Fruit fly (Drosophila melanogaster) whole organism, embryonic: ENCODE data around the gene ft.
A peak's percentile ranks its signal among the peaks of the same experiment; 100 is the strongest.

ENCODE experiments used
- Asciz ChIP-seq: fragments of 200-800 bp; sonication (Bioruptor generic); optimal IDR thresholded peaks from 2 replicates; lab custom pipeline; 2017; ENCODE audit warnings: missing biosample characterization, mild to moderate bottlenecking, missing genetic modification characterization, missing genetic modification reagents
- Atf-2 ChIP-seq: fragments of 200-800 bp; sonication (Bioruptor generic); optimal IDR thresholded peaks from 2 replicates; lab custom pipeline; 2016; ENCODE audit warnings: missing biosample characterization, missing genetic modification characterization
- CG12942 ChIP-seq: fragments of 200-800 bp; sonication (Bioruptor generic); optimal IDR thresholded peaks from 3 replicates; lab custom pipeline; 2016; ENCODE audit warnings: missing biosample characterization, missing genetic modification characterization
- CG13424 ChIP-seq: fragments of 200-800 bp; sonication (Bioruptor generic); optimal IDR thresholded peaks from 2 replicates; lab custom pipeline; 2019; ENCODE audit warnings: missing biosample characterization, mild to moderate bottlenecking, missing genetic modification characterization, moderate library complexity
- CG13894 ChIP-seq: fragments of 200-800 bp; sonication (Bioruptor generic); optimal IDR thresholded peaks from 3 replicates; lab custom pipeline; 2018; ENCODE audit warnings: missing biosample characterization, mild to moderate bottlenecking, missing genetic modification characterization, moderate library complexity
- CG16863 ChIP-seq: fragments of 200-800 bp; sonication (Bioruptor generic); optimal IDR thresholded peaks from 3 replicates; lab custom pipeline; 2016; ENCODE audit warnings: missing biosample characterization, missing genetic modification characterization
- CG17568 ChIP-seq: fragments of 200-800 bp; sonication (Bioruptor generic); optimal IDR thresholded peaks from 2 replicates; lab custom pipeline; 2018; ENCODE audit warnings: missing biosample characterization, mild to moderate bottlenecking, missing genetic modification characterization, moderate library complexity
- CG17829 ChIP-seq: fragments of 200-800 bp; optimal IDR thresholded peaks from 2 replicates; lab custom pipeline; 2019; ENCODE audit warnings: missing biosample characterization, mild to moderate bottlenecking, missing genetic modification characterization, moderate library complexity
- CG18011 ChIP-seq: fragments of 200-800 bp; sonication (Bioruptor generic); optimal IDR thresholded peaks from 2 replicates; lab custom pipeline; 2017; ENCODE audit warnings: missing biosample characterization, missing genetic modification characterization, mild to moderate bottlenecking, moderate library complexity, missing genotype
- CG2120 ChIP-seq: fragments of 200-800 bp; sonication (Bioruptor generic); optimal IDR thresholded peaks from 3 replicates; lab custom pipeline; 2016; ENCODE audit warnings: missing biosample characterization, missing genetic modification characterization
- CG2889 ChIP-seq: fragments of 200-800 bp; sonication (Bioruptor generic); IDR thresholded peaks from 3 replicates; pipeline ENCODE4 v1.3.6; 2022; ENCODE audit warnings: missing biosample characterization, missing genetic modification characterization
- CG3065 ChIP-seq: fragments of 200-800 bp; sonication (Bioruptor generic); optimal IDR thresholded peaks from 2 replicates; lab custom pipeline; 2016; ENCODE audit warnings: missing biosample characterization, missing genetic modification characterization
- CG32767 ChIP-seq: fragments of 200-800 bp; sonication (Bioruptor generic); IDR thresholded peaks from 2 replicates; pipeline ENCODE4 v1.3.6; 2022; ENCODE audit warnings: missing biosample characterization, missing genetic modification characterization
- CG42726 ChIP-seq: fragments of 200-800 bp; sonication (Bioruptor generic); IDR thresholded peaks from 2 replicates; pipeline ENCODE4 v1.3.6; 2022; ENCODE audit warnings: missing biosample characterization, missing genetic modification characterization; ENCODE audit not compliant: partially characterized antibody
- CG7271 ChIP-seq: fragments of 200-800 bp; sonication (Bioruptor generic); optimal IDR thresholded peaks from 2 replicates; lab custom pipeline; 2018; ENCODE audit warnings: missing biosample characterization, mild to moderate bottlenecking, missing genetic modification characterization, moderate library complexity
- CG7786 ChIP-seq: fragments of 200-800 bp; sonication (Bioruptor generic); optimal IDR thresholded peaks from 2 replicates; lab custom pipeline; 2016; ENCODE audit warnings: missing biosample characterization, missing genetic modification characterization
- CG9437 ChIP-seq: fragments of 200-800 bp; sonication (Bioruptor generic); optimal IDR thresholded peaks from 2 replicates; lab custom pipeline; 2018; ENCODE audit warnings: missing biosample characterization, mild to moderate bottlenecking, missing genetic modification characterization
- CG9876 ChIP-seq: fragments of 200-800 bp; sonication (Bioruptor generic); optimal IDR thresholded peaks from 2 replicates; lab custom pipeline; 2016; ENCODE audit warnings: missing biosample characterization, missing genetic modification characterization
- E2f1 ChIP-seq: fragments of 200-800 bp; sonication (Bioruptor generic); IDR thresholded peaks from 2 replicates; pipeline ENCODE4 v1.3.6; 2022; ENCODE audit warnings: missing biosample characterization, missing genetic modification characterization
- Ets65A ChIP-seq: fragments of 200-800 bp; sonication (Bioruptor generic); peaks from one replicate; lab custom pipeline; 2016; ENCODE audit warnings: missing biosample characterization, missing genetic modification characterization
- H15 ChIP-seq: fragments of 200-800 bp; sonication (Bioruptor generic); IDR thresholded peaks from 3 replicates; pipeline ENCODE4 v1.3.6; 2022; ENCODE audit warnings: missing biosample characterization, missing genetic modification characterization
- HLH4C ChIP-seq: fragments of 200-800 bp; sonication (Bioruptor generic); IDR thresholded peaks from 3 replicates; pipeline ENCODE4 v1.3.6; 2022; ENCODE audit warnings: missing biosample characterization, missing genetic modification characterization; ENCODE audit not compliant: partially characterized antibody
- Jarid2 ChIP-seq: fragments of 200-800 bp; sonication (Bioruptor generic); optimal IDR thresholded peaks from 3 replicates; lab custom pipeline; 2017; ENCODE audit warnings: mild to moderate bottlenecking, missing biosample characterization, missing genetic modification reagents, missing genetic modification characterization
- NFAT ChIP-seq: fragments of 200-800 bp; sonication (Bioruptor generic); IDR thresholded peaks from 2 replicates; pipeline ENCODE4 v1.3.6; 2022; ENCODE audit warnings: missing biosample characterization, missing genetic modification characterization
- NK7.1 ChIP-seq: fragments of 200-800 bp; sonication (Bioruptor generic); optimal IDR thresholded peaks from 3 replicates; lab custom pipeline; 2016; ENCODE audit warnings: missing biosample characterization, missing genetic modification characterization
- Scr ChIP-seq: fragments of 200-800 bp; sonication (Bioruptor generic); IDR thresholded peaks from 2 replicates; pipeline ENCODE4 v1.3.6; 2022; ENCODE audit warnings: missing biosample characterization, missing genetic modification characterization; ENCODE audit not compliant: partially characterized antibody
- ara ChIP-seq: fragments of 200-800 bp; sonication (Bioruptor generic); IDR thresholded peaks from 2 replicates; pipeline ENCODE4 v1.3.6; 2022; ENCODE audit warnings: missing biosample characterization, missing genetic modification characterization
- cg ChIP-seq: fragments of 200-800 bp; sonication (Bioruptor generic); optimal IDR thresholded peaks from 3 replicates; lab custom pipeline; 2019; ENCODE audit warnings: missing biosample characterization, mild to moderate bottlenecking, missing genetic modification characterization, moderate library complexity
- chif ChIP-seq, 2 experiments: fragments of 200-800 bp; sonication (Bioruptor generic); optimal IDR thresholded peaks; 3 replicates each; lab custom pipeline; 2016; ENCODE audit warnings: missing biosample characterization in 2 of 2, missing genetic modification characterization in 2 of 2
- chinmo ChIP-seq: fragments of 200-800 bp; sonication (Bioruptor generic); IDR thresholded peaks from 4 replicates; pipeline ENCODE4 v1.3.6; 2022; ENCODE audit warnings: missing biosample characterization, missing genetic modification characterization; ENCODE audit not compliant: partially characterized antibody
- crp ChIP-seq, 2 experiments: fragments of 200-800 bp; sonication (Bioruptor generic); optimal IDR thresholded peaks; 2 replicates in 1 of 2; 3 replicates in 1 of 2; lab custom pipeline; 2017; ENCODE audit warnings: missing biosample characterization in 2 of 2, missing genetic modification characterization in 2 of 2, mild to moderate bottlenecking in 1 of 2, moderate library complexity in 1 of 2
- dmrt99B ChIP-seq: fragments of 200-800 bp; sonication (Bioruptor generic); optimal IDR thresholded peaks from 2 replicates; lab custom pipeline; 2018; ENCODE audit warnings: missing biosample characterization, mild to moderate bottlenecking, missing genetic modification characterization, moderate library complexity
- dysf ChIP-seq: fragments of 200-800 bp; sonication (Bioruptor generic); IDR thresholded peaks from 3 replicates; pipeline ENCODE4 v1.3.6; 2022; ENCODE audit warnings: missing biosample characterization, missing genetic modification characterization
- gem ChIP-seq: fragments of 200-800 bp; sonication (Bioruptor generic); optimal IDR thresholded peaks from 2 replicates; lab custom pipeline; 2019; ENCODE audit warnings: missing biosample characterization, mild to moderate bottlenecking, missing genetic modification characterization, moderate library complexity
- ham ChIP-seq: fragments of 200-800 bp; sonication (Bioruptor generic); IDR thresholded peaks from 2 replicates; pipeline ENCODE4 v1.3.6; 2022; ENCODE audit warnings: missing biosample characterization, missing genetic modification characterization
- hb ChIP-seq: fragments of 200-800 bp; sonication (Bioruptor generic); IDR thresholded peaks from 3 replicates; pipeline ENCODE4 v1.3.6; 2022; ENCODE audit warnings: missing biosample characterization, missing genetic modification characterization; ENCODE audit not compliant: partially characterized antibody
- mam ChIP-seq: fragments of 200-800 bp; sonication (Bioruptor generic); optimal IDR thresholded peaks from 3 replicates; lab custom pipeline; 2016; ENCODE audit warnings: missing biosample characterization, missing genetic modification characterization
- nerfin-1 ChIP-seq: fragments of 200-800 bp; sonication (Bioruptor generic); optimal IDR thresholded peaks from 3 replicates; lab custom pipeline; 2019; ENCODE audit warnings: missing biosample characterization, mild to moderate bottlenecking, missing genetic modification characterization, moderate library complexity
- org-1 ChIP-seq: fragments of 200-800 bp; sonication (Bioruptor generic); optimal IDR thresholded peaks from 2 replicates; lab custom pipeline; 2017; ENCODE audit warnings: missing biosample characterization, missing genetic modification characterization
- pnt ChIP-seq: fragments of 200-800 bp; sonication (Bioruptor generic); optimal IDR thresholded peaks from 3 replicates; lab custom pipeline; 2016; ENCODE audit warnings: missing biosample characterization, missing genetic modification characterization
- repo ChIP-seq: fragments of 200-800 bp; sonication (Bioruptor generic); optimal IDR thresholded peaks from 2 replicates; lab custom pipeline; 2016; ENCODE audit warnings: missing biosample characterization, missing genetic modification characterization
- slbo ChIP-seq: fragments of 200-800 bp; sonication (Bioruptor generic); IDR thresholded peaks from 2 replicates; pipeline ENCODE4 v1.3.6; 2022; ENCODE audit warnings: missing biosample characterization, missing genetic modification characterization
- sna ChIP-seq: fragments of 200-800 bp; sonication (Bioruptor generic); IDR thresholded peaks from 2 replicates; pipeline ENCODE4 v1.3.6; 2022; ENCODE audit warnings: missing biosample characterization, missing genetic modification characterization; ENCODE audit not compliant: partially characterized antibody
- sqz ChIP-seq: fragments of 200-800 bp; sonication (Bioruptor generic); optimal IDR thresholded peaks from 3 replicates; lab custom pipeline; 2018; ENCODE audit warnings: missing biosample characterization, mild to moderate bottlenecking, missing genetic modification characterization
- sr ChIP-seq: fragments of 200-800 bp; sonication (Bioruptor generic); IDR thresholded peaks from 3 replicates; pipeline ENCODE4 v1.3.6; 2022; ENCODE audit warnings: missing biosample characterization, missing genetic modification characterization
- trh ChIP-seq: fragments of 200-800 bp; sonication (Bioruptor generic); optimal IDR thresholded peaks from 2 replicates; lab custom pipeline; 2016; ENCODE audit warnings: missing biosample characterization, missing genetic modification characterization

Gene ft

DNA sequence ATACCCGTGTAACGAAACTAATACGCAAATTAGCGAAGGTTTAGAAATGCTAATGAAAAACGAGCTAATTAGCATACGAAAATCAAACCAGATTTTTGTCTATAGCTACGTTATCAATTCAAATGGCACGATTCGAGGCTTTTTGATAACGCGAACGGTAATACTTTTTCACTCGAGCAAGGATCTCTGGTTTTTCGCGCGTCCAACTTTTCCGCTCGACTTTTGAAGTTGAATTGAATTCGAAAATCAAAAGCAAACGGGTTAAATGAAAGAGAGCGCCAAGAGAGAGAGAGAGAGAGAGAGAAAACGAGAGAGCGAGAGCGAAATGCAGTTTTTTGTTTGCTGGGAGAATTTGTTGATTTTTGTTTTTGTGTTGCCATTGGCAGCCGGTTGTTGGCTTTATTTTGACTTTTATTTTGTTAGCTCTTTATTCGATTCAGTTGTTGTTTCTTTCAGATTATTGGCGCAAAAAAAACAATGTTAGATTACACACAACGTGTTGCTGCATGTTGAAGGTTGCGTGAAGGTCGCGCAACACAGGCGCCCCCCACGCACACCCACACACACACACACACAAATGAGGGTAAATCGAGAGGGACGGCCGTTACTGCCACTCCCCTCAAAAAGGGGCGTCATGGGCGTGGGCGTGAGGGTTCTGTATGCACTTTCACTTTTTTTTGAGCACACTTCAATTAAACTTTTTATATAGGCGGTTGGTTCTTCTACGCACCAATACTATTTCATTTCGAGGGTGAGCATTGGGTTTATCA is 24.3 kb downstream of the ft start (continued):
- peak; percentile 4 for TF ChIP-seq CG2120 (GFP tag; lab: Kevin White, UChicago)
- TF ChIP-seq sr, result peak; percentile 92
- peak; percentile 78 for TF ChIP-seq cg (GFP tag; lab: Kevin White, UChicago)

DNA sequence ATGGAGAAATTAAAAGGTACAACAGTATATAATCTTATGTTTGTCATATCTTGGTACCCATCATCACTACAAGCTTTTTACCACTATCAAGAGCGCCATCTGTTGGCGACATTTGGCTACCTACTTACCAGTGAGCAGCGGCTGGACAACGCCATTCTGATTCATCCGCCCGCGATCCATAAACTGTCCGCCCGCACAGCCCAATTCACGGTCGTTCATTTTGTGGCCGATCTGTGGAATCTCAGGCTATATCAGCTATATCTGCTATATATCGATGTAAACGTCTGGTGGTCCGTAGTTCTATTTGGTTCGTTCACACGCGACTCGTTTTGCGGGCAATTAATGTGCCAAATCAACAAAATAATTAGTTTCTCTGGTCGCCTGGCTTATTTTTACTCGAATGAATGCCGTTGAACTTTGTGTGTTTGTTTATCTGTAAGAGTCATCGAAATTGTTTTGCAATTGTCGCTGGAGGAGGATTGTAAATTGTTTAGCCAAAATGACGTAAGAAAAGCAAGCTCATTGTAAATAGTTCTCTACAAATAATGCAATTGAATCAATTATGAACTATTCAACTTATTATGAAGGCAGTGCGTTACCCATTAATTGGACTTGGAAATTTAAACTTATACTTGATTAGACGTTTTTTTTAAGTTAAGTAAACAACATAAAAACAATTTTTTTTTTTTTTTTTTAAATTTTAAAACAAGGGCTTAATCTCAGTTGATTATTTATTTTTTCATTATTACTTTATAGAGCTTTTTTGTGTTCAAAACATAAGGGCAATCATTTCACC is 25.1 kb downstream of the ft start:
- 0 out of 2 replicates have a peak, but pooled peaks have one; percentile 34 for TF ChIP-seq slbo (GFP tag; lab: Robert Waterston, UW)
- TF ChIP-seq Atf-2, result no peak
- TF ChIP-seq HLH4C (GFP tag; lab: Robert Waterston, UW), result no peak
- no peak for TF ChIP-seq NK7.1 (GFP tag; lab: Kevin White, UChicago)
- 0 out of 4 replicates have a peak, but pooled peaks have one; percentile 20 for TF ChIP-seq chinmo
- TF ChIP-seq crp (GFP tag; optimal IDR thresholded peaks at IDR 0.05; lab: Kevin White, UChicago), result no peak
- no peak for TF ChIP-seq Jarid2
- no peak for TF ChIP-seq CG18011 (GFP tag; lab: Kevin White, UChicago)
- TF ChIP-seq ara (GFP tag; lab: Robert Waterston, UW), result no peak
- TF ChIP-seq Scr, result no peak
- TF ChIP-seq pnt (GFP tag; lab: Kevin White, UChicago), result no peak
- TF ChIP-seq chif (GFP tag; optimal IDR thresholded peaks at IDR 0.05; lab: Kevin White, UChicago), result no peak
- TF ChIP-seq CG42726 (GFP tag; lab: Robert Waterston, UW), result no peak
- peak; percentile 33 for TF ChIP-seq gem (tag; lab: Kevin White, UChicago)
- TF ChIP-seq CG7271, result no peak
- TF ChIP-seq CG16863 (GFP tag; lab: Kevin White, UChicago), result no peak
- no peak for TF ChIP-seq CG17568 (GFP tag; lab: Kevin White, UChicago)
- TF ChIP-seq CG7786 (GFP tag; lab: Kevin White, UChicago), result no peak
- TF ChIP-seq CG17829 (tag; lab: Kevin White, UChicago), result no peak
- TF ChIP-seq CG12942 (GFP tag; lab: Kevin White, UChicago), result no peak
- TF ChIP-seq CG9876 (GFP tag; lab: Kevin White, UChicago), result no peak
- TF ChIP-seq nerfin-1 (tag; lab: Kevin White, UChicago), result no peak
- no peak for TF ChIP-seq CG13424 (tag; lab: Kevin White, UChicago)
- no peak for TF ChIP-seq dmrt99B
- TF ChIP-seq sr, result peak; percentile 52; the same call in 1 of the 3 replicates
- TF ChIP-seq ham (GFP tag; lab: Robert Waterston, UW), result no peak
- TF ChIP-seq sqz (GFP tag; lab: Kevin White, UChicago), result no peak
- no peak for TF ChIP-seq repo (GFP tag; lab: Kevin White, UChicago)
- TF ChIP-seq CG3065, result no peak
- TF ChIP-seq hb, result no peak
- no peak for TF ChIP-seq trh (GFP tag; lab: Kevin White, UChicago)
- no peak for TF ChIP-seq CG32767 (GFP tag; lab: Robert Waterston, UW)
- no peak for TF ChIP-seq CG2889 (GFP tag; lab: Robert Waterston, UW)
- no peak for TF ChIP-seq mam (GFP tag; lab: Kevin White, UChicago)
- TF ChIP-seq sna (GFP tag; lab: Robert Waterston, UW), result no peak
- TF ChIP-seq dysf (GFP tag; lab: Robert Waterston, UW), result no peak
- TF ChIP-seq org-1 (GFP tag; lab: Kevin White, UChicago), result no peak
- TF ChIP-seq CG9437 (GFP tag; lab: Kevin White, UChicago), result no peak
- TF ChIP-seq H15 (GFP tag; lab: Robert Waterston, UW), result no peak
- TF ChIP-seq NFAT (GFP tag; lab: Robert Waterston, UW), result no peak
- no peak for TF ChIP-seq Asciz
- peak; percentile 76 for TF ChIP-seq CG13894 (tag; lab: Kevin White, UChicago)
- TF ChIP-seq Ets65A (GFP tag; lab: Kevin White, UChicago), result no peak
- TF ChIP-seq E2f1, result no peak
